Worm (Caenorhabditis elegans): ENCODE results near the gene M01F1.9.

ce11 chrIII:3520417-3520816 is 21.6 kb upstream of the M01F1.9 start:
- TF ChIP-seq ces-1 (GFP tag; optimal IDR thresholded peaks at IDR 0.05) (no peak), mep-1 (tag; optimal IDR thresholded peaks at IDR 0.05) (no peak), bed-3 (GFP tag; optimal IDR thresholded peaks at IDR 0.05) (no peak), nhr-237 (tag; optimal IDR thresholded peaks at IDR 0.05) (no peak), nhr-76 (tag; optimal IDR thresholded peaks at IDR 0.05) (no peak), snpc-4 (tag; optimal IDR thresholded peaks at IDR 0.05) (no peak), lsy-2 (tag; optimal IDR thresholded peaks at IDR 0.05) (no peak), pha-4 (tag; optimal IDR thresholded peaks at IDR 0.05) (no peak), ceh-39 (tag; optimal IDR thresholded peaks at IDR 0.05) (no peak), mab-5 (tag; optimal IDR thresholded peaks at IDR 0.05) (no peak), zip-8 (tag; optimal IDR thresholded peaks at IDR 0.05) (no peak), ztf-11 (tag; optimal IDR thresholded peaks at IDR 0.05) (no peak), elt-1 (tag; optimal IDR thresholded peaks at IDR 0.05; ENCODE audit: borderline replicate concordance, insufficient read depth) (no peak), blmp-1 (tag; optimal IDR thresholded peaks at IDR 0.05) (no peak)

Data from whole organism, mixed stage, embryonic.